Fruit fly (Drosophila melanogaster) Kc167 (cell line): ENCODE data around the gene GILT3.

Experiments
- Myc ChIP-seq: fragments of >200 bp; optimal IDR thresholded peaks from 2 replicates; lab custom pipeline; 2017; ENCODE audit warnings: missing external identifiers
- Sin3A ChIP-seq: fragments of >200 bp; optimal IDR thresholded peaks from 2 replicates; lab custom pipeline; 2018; ENCODE audit warnings: missing external identifiers
- insv ChIP-seq: fragments of >200 bp; optimal IDR thresholded peaks from 3 replicates; lab custom pipeline; 2018; ENCODE audit warnings: missing external identifiers

DNA sequence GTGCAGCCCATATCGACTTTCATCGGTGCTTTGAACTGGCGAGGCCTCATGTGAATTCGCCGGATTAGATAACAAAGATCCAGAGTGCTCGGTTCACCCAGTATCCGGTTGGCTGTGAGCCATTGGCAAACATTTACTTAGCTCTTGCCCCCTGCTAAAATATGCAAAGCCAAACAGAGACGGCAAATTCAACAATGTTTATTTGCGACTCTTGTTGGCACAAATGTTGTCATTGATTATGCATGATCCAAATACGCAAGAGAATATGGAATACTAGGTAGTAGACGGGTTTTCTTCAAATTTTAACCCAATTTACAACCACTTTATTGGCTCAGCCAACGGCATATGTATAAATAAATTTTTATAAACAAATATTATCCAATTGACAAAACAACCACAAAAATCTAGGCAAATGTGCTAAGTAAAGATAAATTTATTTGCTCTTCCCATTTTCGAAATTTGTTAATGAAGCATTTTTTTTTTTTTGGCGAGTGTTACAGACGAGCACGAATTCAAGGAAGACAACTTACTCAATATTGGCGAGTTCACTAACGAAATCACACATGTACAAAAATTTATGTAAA is 24.5 kb upstream of the GILT3 start:
- TF ChIP-seq insv (lab: Kevin White, UChicago): no peak
- no peak for TF ChIP-seq Sin3A (lab: Kevin White, UChicago)
- no peak for TF ChIP-seq Myc
